Fruit fly (Drosophila melanogaster) whole organism, prepupa: Measurements from ENCODE around the gene CG14431.

ENCODE experiments used
- CG10669 ChIP-seq: fragments of 200-800 bp; sonication (Bioruptor generic); optimal IDR thresholded peaks from 3 replicates; lab custom pipeline; 2018; ENCODE audit warnings: missing biosample characterization, mild to moderate bottlenecking, missing genetic modification characterization, moderate library complexity
- CG11294 ChIP-seq: fragments of 200-800 bp; sonication (Bioruptor generic); IDR thresholded peaks from 2 replicates; pipeline ENCODE4 v1.3.6; 2022; ENCODE audit warnings: missing biosample characterization, missing genetic modification characterization
- CG16779 ChIP-seq: fragments of 200-800 bp; sonication (Bioruptor generic); optimal IDR thresholded peaks from 3 replicates; lab custom pipeline; 2017; ENCODE audit warnings: missing biosample characterization, mild to moderate bottlenecking, missing genetic modification characterization
- CG31627 ChIP-seq: fragments of 200-800 bp; sonication (Bioruptor generic); optimal IDR thresholded peaks from 3 replicates; lab custom pipeline; 2016; ENCODE audit warnings: missing biosample characterization, missing genetic modification characterization
- Eip93F ChIP-seq: fragments of 200-800 bp; sonication (Bioruptor generic); optimal IDR thresholded peaks from 2 replicates; lab custom pipeline; 2016; ENCODE audit warnings: missing biosample characterization, mild to moderate bottlenecking, missing genetic modification characterization
- Ets96B ChIP-seq: fragments of 200-800 bp; optimal IDR thresholded peaks from 2 replicates; lab custom pipeline; 2019; ENCODE audit warnings: missing biosample characterization, mild to moderate bottlenecking, missing genetic modification characterization, moderate library complexity
- Hr39 ChIP-seq: fragments of 200-800 bp; sonication (Bioruptor generic); optimal IDR thresholded peaks from 2 replicates; lab custom pipeline; 2016; ENCODE audit warnings: missing biosample characterization, missing genetic modification characterization
- OdsH ChIP-seq: fragments of 200-800 bp; sonication (Bioruptor generic); optimal IDR thresholded peaks from 3 replicates; lab custom pipeline; 2016; ENCODE audit warnings: missing biosample characterization, missing genetic modification characterization
- vri ChIP-seq: fragments of 200-800 bp; sonication (Bioruptor generic); optimal IDR thresholded peaks from 3 replicates; lab custom pipeline; 2016; ENCODE audit warnings: missing biosample characterization, mild to moderate bottlenecking, missing genetic modification characterization

DNA sequence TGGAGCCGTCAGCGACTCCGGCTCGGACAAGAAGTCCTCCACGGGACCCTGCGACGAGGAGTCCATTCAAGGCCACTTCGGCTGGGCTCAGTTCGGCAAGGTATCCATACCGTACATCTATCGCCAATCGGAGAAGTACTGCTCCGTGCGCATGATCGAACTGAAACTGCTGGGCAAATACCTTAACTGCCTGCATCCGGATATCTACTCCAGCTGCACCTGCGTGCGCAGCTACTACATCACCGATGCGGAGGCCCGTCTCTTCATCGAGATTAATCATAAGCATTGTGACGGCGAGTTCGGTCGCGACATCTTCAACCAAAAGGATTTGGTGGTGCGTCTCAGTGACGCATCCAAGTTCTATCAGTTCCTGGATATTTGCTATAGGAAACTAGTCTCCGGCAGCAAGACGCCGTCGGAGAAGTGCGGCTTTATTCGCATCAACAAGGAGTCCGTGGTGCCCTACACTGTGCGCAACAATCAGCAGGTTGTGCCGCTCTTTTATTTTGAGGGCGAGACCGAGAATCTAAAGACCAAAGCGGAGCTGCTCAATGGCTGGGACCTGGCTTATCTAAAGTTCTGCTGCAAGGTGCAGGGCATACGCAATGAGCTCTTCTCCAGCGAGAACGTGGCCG, 38.2 kb upstream of the CG14431 start:
- no peak for TF ChIP-seq CG31627 (GFP tag; lab: Kevin White, UChicago)
- TF ChIP-seq Hr39 (GFP tag; lab: Kevin White, UChicago), result no peak
- TF ChIP-seq Eip93F (GFP tag; lab: Kevin White, UChicago), result no peak
- TF ChIP-seq CG11294 (GFP tag; lab: Robert Waterston, UW), result no peak
- TF ChIP-seq CG16779 (tag; lab: Kevin White, UChicago), result no peak
- no peak for TF ChIP-seq vri (GFP tag; lab: Kevin White, UChicago)
- no peak for TF ChIP-seq OdsH (GFP tag; lab: Kevin White, UChicago)
- TF ChIP-seq Ets96B (tag; lab: Kevin White, UChicago), result no peak
- no peak for TF ChIP-seq CG10669
